Worm (Caenorhabditis elegans) whole organism, L4 larva: Measurements from ENCODE around the gene drr-1.

Experiments
- F10B5.3 ChIP-seq: sonication (generic microtip); optimal IDR thresholded peaks from 2 replicates; lab custom pipeline; 2016; ENCODE audit warnings: mild to moderate bottlenecking, missing genetic modification characterization, missing compliant biosample characterization
- F49E8.2 ChIP-seq: sonication (generic microtip); optimal IDR thresholded peaks from 2 replicates; lab custom pipeline; 2016; ENCODE audit warnings: missing compliant biosample characterization, mild to moderate bottlenecking, missing genetic modification characterization, borderline replicate concordance
- R02D3.7 ChIP-seq: fragments of 150-350 bp; sonication (generic microtip); optimal IDR thresholded peaks from 3 replicates; lab custom pipeline; 2014; ENCODE audit warnings: missing biosample characterization, missing genetic modification characterization
- T26A8.4 ChIP-seq: fragments of 200-800 bp; sonication (Bioruptor generic); IDR thresholded peaks from 2 replicates; pipeline ENCODE4 v1.3.6; 2022; ENCODE audit warnings: missing genetic modification characterization, missing compliant biosample characterization
- Y5F2A.4 ChIP-seq: fragments of 200-800 bp; sonication (Bioruptor generic); optimal IDR thresholded peaks from 2 replicates; lab custom pipeline; 2018; ENCODE audit warnings: mild to moderate bottlenecking, missing genetic modification characterization, missing compliant biosample characterization
- ZK546.5 ChIP-seq, 2 experiments: sonication (generic microtip); optimal IDR thresholded peaks; 2 replicates each; lab custom pipeline; 2017; ENCODE audit warnings: missing biosample characterization in 2 of 2, missing genetic modification characterization in 2 of 2
- ama-1 ChIP-seq: fragments of 150-350 bp; optimal IDR thresholded peaks from 2 replicates; lab custom pipeline; 2014; ENCODE audit warnings: inconsistent platforms, mixed read lengths
- ceh-32 ChIP-seq: sonication (generic microtip); optimal IDR thresholded peaks from 2 replicates; lab custom pipeline; 2016; ENCODE audit warnings: mild to moderate bottlenecking, missing genetic modification characterization, missing compliant biosample characterization; ENCODE audit not compliant: poor library complexity
- ceh-44 ChIP-seq: fragments of 200-800 bp; sonication (Bioruptor generic); IDR thresholded peaks from 2 replicates; pipeline ENCODE4 v1.3.6; 2022; ENCODE audit warnings: missing genetic modification reagents, missing genetic modification characterization, missing compliant biosample characterization
- ces-1 ChIP-seq: fragments of 150-350 bp; sonication (generic microtip); optimal IDR thresholded peaks from 4 replicates; lab custom pipeline; 2014; ENCODE audit warnings: missing biosample characterization, missing genetic modification reagents, missing genetic modification characterization
- daf-19 ChIP-seq: fragments of 200-800 bp; sonication (Bioruptor generic); conservative IDR thresholded peaks from 2 replicates; pipeline ENCODE4 v1.3.6; 2022; ENCODE audit warnings: missing genetic modification characterization, missing compliant biosample characterization
- dpl-1 ChIP-seq: fragments of 150-350 bp; optimal IDR thresholded peaks from 2 replicates; lab custom pipeline; 2014; ENCODE audit warnings: missing biosample characterization, missing genetic modification reagents, missing genetic modification characterization
- egl-27 ChIP-seq: sonication (generic microtip); optimal IDR thresholded peaks from 3 replicates; lab custom pipeline; 2017; ENCODE audit warnings: missing biosample characterization, missing genetic modification reagents, missing genetic modification characterization
- gei-8 ChIP-seq: fragments of 200-800 bp; sonication (Bioruptor generic); optimal IDR thresholded peaks from 2 replicates; lab custom pipeline; 2018; ENCODE audit warnings: mild to moderate bottlenecking, missing genetic modification characterization, missing compliant biosample characterization
- hmg-1.1 ChIP-seq: fragments of 200-800 bp; sonication (Bioruptor generic); IDR thresholded peaks from 2 replicates; pipeline ENCODE4 v1.3.6; 2022; ENCODE audit warnings: missing genetic modification reagents, missing genetic modification characterization, missing compliant biosample characterization
- lin-1 ChIP-seq: fragments of 200-800 bp; sonication (Bioruptor generic); IDR thresholded peaks from 2 replicates; pipeline ENCODE4 v1.3.6; 2022; ENCODE audit warnings: missing genetic modification reagents, missing genetic modification characterization, missing compliant biosample characterization
- lin-13 ChIP-seq: fragments of 150-350 bp; optimal IDR thresholded peaks from 2 replicates; lab custom pipeline; 2014; ENCODE audit warnings: missing biosample characterization, missing genetic modification reagents, missing genetic modification characterization
- lin-38 ChIP-seq: fragments of 200-800 bp; sonication (Bioruptor generic); IDR thresholded peaks from 2 replicates; pipeline ENCODE4 v1.3.6; 2022; ENCODE audit warnings: missing genetic modification reagents, missing genetic modification characterization, missing compliant biosample characterization
- madf-5 ChIP-seq, 2 experiments: fragments of 200-800 bp; sonication (Bioruptor generic); IDR thresholded peaks; 2 replicates each; pipeline ENCODE4 v1.3.6; 2022; ENCODE audit warnings: missing compliant biosample characterization in 2 of 2, missing genetic modification characterization in 2 of 2
- mdl-1 ChIP-seq, 2 experiments: fragments of 150-350 bp in 1 of 2; sonication (generic microtip) in 1 of 2; optimal IDR thresholded peaks; 2 replicates each; lab custom pipeline; 2014 to 2017; ENCODE audit warnings: missing biosample characterization in 2 of 2, missing genetic modification characterization in 2 of 2
- mdt-29 ChIP-seq: fragments of 200-800 bp; sonication (Bioruptor generic); IDR thresholded peaks from 2 replicates; pipeline ENCODE4 v1.3.6; 2022; ENCODE audit warnings: missing genetic modification reagents, missing genetic modification characterization, missing compliant biosample characterization
- mep-1 ChIP-seq: fragments of 150-350 bp; sonication (generic microtip); optimal IDR thresholded peaks from 3 replicates; lab custom pipeline; 2014; ENCODE audit warnings: missing biosample characterization, missing genetic modification characterization
- mxl-3 ChIP-seq: fragments of 200-800 bp; sonication (Bioruptor generic); optimal IDR thresholded peaks from 2 replicates; lab custom pipeline; 2018; ENCODE audit warnings: mild to moderate bottlenecking, missing genetic modification characterization, missing compliant biosample characterization
- nhr-28 ChIP-seq: fragments of 150-350 bp; optimal IDR thresholded peaks from 2 replicates; lab custom pipeline; 2014; ENCODE audit warnings: missing biosample characterization, missing genetic modification characterization
- nhr-42 ChIP-seq: fragments of 200-800 bp; sonication (Bioruptor generic); IDR thresholded peaks from 2 replicates; pipeline ENCODE4 v1.3.6; 2022; ENCODE audit warnings: missing genetic modification characterization, missing compliant biosample characterization
- pha-4 ChIP-seq, 2 experiments: fragments of 150-350 bp in 1 of 2; fragments of 200-800 bp in 1 of 2; sonication (Bioruptor generic) in 1 of 2; IDR thresholded peaks in 1 of 2; optimal IDR thresholded peaks in 1 of 2; 2 replicates each; pipeline versions ENCODE4 v1.3.6 to Lab custom; 2014 to 2022; ENCODE audit warnings: missing genetic modification characterization in 2 of 2, missing genetic modification reagents in 2 of 2, missing biosample characterization in 1 of 2, missing compliant biosample characterization in 1 of 2
- php-3 ChIP-seq: fragments of 200-800 bp; sonication (Bioruptor generic); IDR thresholded peaks from 2 replicates; pipeline ENCODE4 v1.3.6; 2022; ENCODE audit warnings: missing genetic modification reagents, missing genetic modification characterization, missing compliant biosample characterization
- saeg-2 ChIP-seq: fragments of 200-800 bp; sonication (Bioruptor generic); IDR thresholded peaks from 2 replicates; pipeline ENCODE4 v1.3.6; 2022; ENCODE audit warnings: missing genetic modification reagents, missing genetic modification characterization, missing compliant biosample characterization
- set-16 ChIP-seq: fragments of 200-800 bp; sonication (Bioruptor generic); IDR thresholded peaks from 2 replicates; pipeline ENCODE4 v1.3.6; 2022; ENCODE audit warnings: missing genetic modification reagents, missing genetic modification characterization, missing compliant biosample characterization
- skn-1 ChIP-seq: fragments of 150-350 bp; optimal IDR thresholded peaks from 2 replicates; lab custom pipeline; 2014; ENCODE audit warnings: missing biosample characterization, missing genetic modification characterization
- snpc-4 ChIP-seq: fragments of 150-350 bp; optimal IDR thresholded peaks from 2 replicates; lab custom pipeline; 2014; ENCODE audit warnings: missing biosample characterization, missing genetic modification characterization
- spr-1 ChIP-seq: sonication (generic microtip); optimal IDR thresholded peaks from 2 replicates; lab custom pipeline; 2016; ENCODE audit warnings: mild to moderate bottlenecking, missing genetic modification characterization, missing compliant biosample characterization
- tag-97 ChIP-seq: fragments of 200-800 bp; sonication (Bioruptor generic); IDR thresholded peaks from 2 replicates; pipeline ENCODE4 v1.3.6; 2022; ENCODE audit warnings: missing genetic modification characterization, missing compliant biosample characterization
- unc-130 ChIP-seq: sonication (generic microtip); optimal IDR thresholded peaks from 2 replicates; lab custom pipeline; 2016; ENCODE audit warnings: missing genetic modification reagents, missing genetic modification characterization, missing compliant biosample characterization
- unc-62 ChIP-seq, 3 experiments: fragments of 150-350 bp in 1 of 3; sonication (generic microtip); optimal IDR thresholded peaks in 2 of 3; peaks in 1 of 3; 1 replicate in 1 of 3; 2 replicates in 2 of 3; lab custom pipeline; 2014 to 2017; ENCODE audit warnings: missing biosample characterization in 3 of 3, missing genetic modification characterization in 3 of 3, missing genetic modification reagents in 3 of 3, missing genotype in 1 of 3
- zag-1 ChIP-seq: fragments of 150-350 bp; optimal IDR thresholded peaks from 2 replicates; lab custom pipeline; 2014; ENCODE audit warnings: missing biosample characterization, missing genetic modification characterization
- ztf-11 ChIP-seq: fragments of 150-350 bp; optimal IDR thresholded peaks from 2 replicates; lab custom pipeline; 2014; ENCODE audit warnings: missing biosample characterization, missing genetic modification characterization

drr-1 gene

DNA sequence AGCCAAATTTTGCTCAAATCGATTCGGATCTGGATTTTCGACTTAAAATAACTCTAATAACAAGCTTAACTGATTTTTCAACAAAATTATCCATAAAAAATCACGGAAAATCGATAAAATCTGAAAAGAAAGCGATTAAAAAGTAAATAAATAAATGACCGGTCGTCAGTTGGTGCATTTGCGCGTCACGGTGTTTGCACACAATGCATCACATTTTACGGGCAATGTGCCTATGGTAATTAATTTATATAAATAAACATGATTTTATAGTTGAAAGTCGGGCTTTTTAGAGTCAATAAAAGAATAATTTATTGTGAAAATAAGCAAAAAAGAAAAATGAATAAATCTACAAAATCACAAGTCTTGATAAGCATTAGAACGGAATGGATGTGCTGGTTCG, 938 bp downstream of the drr-1 start (continued):
- no peak for TF ChIP-seq snpc-4 (tag; lab: Kevin White, UChicago)
- no peak for TF ChIP-seq ceh-32 (tag; lab: Kevin White, UChicago)
- TF ChIP-seq lin-13 (GFP tag; lab: Kevin White, UChicago): no peak
- peak; percentile 26 for TF ChIP-seq nhr-28 (tag; lab: Kevin White, UChicago)
- TF ChIP-seq lin-38: peak; percentile 51
- TF ChIP-seq mep-1 (tag; lab: Kevin White, UChicago): peak; percentile 22
- peak; percentile 20; the same call in 1 of the 2 replicates for TF ChIP-seq pha-4 (GFP tag; IDR thresholded peaks at IDR 0.05; lab: Robert Waterston, UW)
- peak; percentile 49 for TF ChIP-seq pha-4 (tag; optimal IDR thresholded peaks at IDR 0.05; lab: Kevin White, UChicago)
- no peak for TF ChIP-seq unc-130
- no peak for TF ChIP-seq T26A8.4 (GFP tag; lab: Robert Waterston, UW)
- TF ChIP-seq hmg-1.1 (GFP tag; lab: Robert Waterston, UW): no peak
- TF ChIP-seq daf-19 (GFP tag; lab: Robert Waterston, UW): no peak
- no peak for TF ChIP-seq mxl-3 (GFP tag; lab: Kevin White, UChicago)
- no peak for TF ChIP-seq Y5F2A.4 (GFP tag; lab: Kevin White, UChicago)
- TF ChIP-seq F10B5.3 (tag; lab: Kevin White, UChicago): no peak
- peak; percentile 14; the same call in 1 of the 2 replicates for TF ChIP-seq php-3 (GFP tag; lab: Robert Waterston, UW)
- TF ChIP-seq R02D3.7: no peak
- TF ChIP-seq dpl-1 (GFP tag; lab: Kevin White, UChicago): peak; percentile 34
- no peak for TF ChIP-seq lin-1 (GFP tag; lab: Robert Waterston, UW)
- no peak for TF ChIP-seq egl-27
- TF ChIP-seq set-16 (GFP tag; lab: Robert Waterston, UW): no peak
- no peak for TF ChIP-seq tag-97
- TF ChIP-seq F49E8.2 (tag; lab: Kevin White, UChicago): no peak

DNA sequence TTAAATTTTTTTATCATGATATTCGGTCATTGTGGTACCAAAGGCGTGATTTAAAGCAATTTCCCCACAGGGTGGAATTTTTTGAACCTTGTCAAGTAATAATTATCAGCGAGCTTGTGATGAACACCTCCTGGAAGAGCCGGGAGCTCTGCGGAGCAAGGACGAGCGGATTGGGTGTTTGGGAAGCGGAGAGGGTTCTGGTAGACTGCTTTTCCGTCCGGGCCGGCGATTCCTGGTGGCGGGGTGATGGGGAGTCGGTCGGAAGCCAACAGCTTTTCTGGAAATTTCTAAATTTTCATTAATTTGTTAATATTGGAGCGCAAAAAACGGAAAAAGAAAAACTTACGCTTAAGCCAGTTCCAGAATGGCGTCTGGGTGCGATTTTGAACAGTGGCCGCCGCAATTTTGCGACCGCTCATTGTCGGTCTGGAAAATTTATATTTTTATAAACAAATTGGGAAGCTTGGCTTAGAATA, 1.5 kb downstream of the drr-1 start, which contains the start of gene ndua-7:
Gene ndua-7 (minus strand): TSS at position 426 of the 476 bp plus-strand sequence.
- TF ChIP-seq mdl-1 (tag; optimal IDR thresholded peaks at IDR 0.05; lab: Kevin White, UChicago) (no peak), spr-1 (tag; lab: Kevin White, UChicago) (no peak), madf-5 (GFP tag; IDR thresholded peaks at IDR 0.05; lab: Robert Waterston, UW) (no peak), lin-1 (GFP tag; lab: Robert Waterston, UW) (no peak), set-16 (GFP tag; lab: Robert Waterston, UW) (peak; percentile 88)

DNA sequence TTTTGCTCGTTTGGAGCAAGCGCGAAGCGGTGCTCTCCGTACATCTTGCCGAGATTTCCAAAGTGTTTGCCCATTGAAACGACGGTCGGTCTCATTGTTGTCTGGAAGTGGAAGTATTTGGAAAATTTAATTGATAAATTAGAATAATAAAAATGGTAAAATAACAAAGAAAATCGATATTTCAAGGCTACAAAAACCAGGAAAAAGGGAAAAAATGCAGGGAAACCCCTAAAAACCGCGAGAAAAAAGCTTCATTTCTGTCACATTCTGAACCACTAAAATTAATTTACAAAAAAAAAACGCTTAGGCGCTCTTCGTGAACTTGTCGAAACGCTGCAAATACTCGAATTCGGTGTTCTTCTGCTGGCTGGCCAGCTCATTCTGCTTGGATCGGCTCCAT, 2.8 kb downstream of the drr-1 start, which contains the start of gene F45H10.2:
Gene F45H10.2 (minus strand): TSS at position 101 of the 400 bp plus-strand sequence.
- no peak for TF ChIP-seq ztf-11 (tag; lab: Kevin White, UChicago)
- no peak for TF ChIP-seq gei-8
- TF ChIP-seq egl-27: no peak
- TF ChIP-seq ces-1 (GFP tag; lab: Kevin White, UChicago): no peak
- TF ChIP-seq lin-38: peak; percentile 30; the same call in 1 of the 2 replicates
- TF ChIP-seq ZK546.5 (tag; optimal IDR thresholded peaks at IDR 0.05; lab: Kevin White, UChicago): no peak
- no peak for TF ChIP-seq hmg-1.1 (GFP tag; lab: Robert Waterston, UW)
- TF ChIP-seq zag-1 (tag; lab: Kevin White, UChicago): no peak
- TF ChIP-seq mdt-29 (GFP tag; lab: Robert Waterston, UW): no peak
- TF ChIP-seq, all 104 proteins: peak for 1

DNA sequence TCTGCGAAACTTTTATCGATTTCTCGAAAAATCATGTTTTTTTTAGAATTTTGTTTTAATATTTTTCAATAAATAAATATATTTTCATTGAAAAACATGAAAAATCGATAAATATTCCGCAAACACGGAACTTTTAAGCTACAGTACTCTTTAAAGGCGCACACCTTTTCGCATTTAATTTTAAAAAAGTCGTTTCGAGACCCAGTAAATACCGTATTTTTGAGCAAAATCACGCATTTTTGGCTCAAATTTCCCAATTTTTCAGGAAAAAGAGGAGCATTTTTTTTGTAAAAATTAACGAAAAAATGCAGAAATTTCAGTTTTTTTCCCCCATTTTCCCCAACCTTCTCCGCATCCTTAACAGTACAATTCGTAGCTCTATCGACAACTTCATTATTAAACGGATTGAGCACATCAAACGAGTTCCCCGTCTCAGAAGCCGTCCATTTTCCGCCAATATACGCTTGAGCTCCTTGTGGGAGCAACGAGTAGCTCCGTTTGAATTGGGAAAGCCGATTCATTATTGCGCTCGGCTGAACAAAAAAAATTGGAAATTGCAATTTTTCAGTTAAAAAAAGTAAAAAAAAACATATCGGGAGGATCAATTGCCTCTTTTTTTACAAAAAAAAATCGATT, 4.3 kb downstream of the drr-1 start, which contains the start of gene alh-7:
Gene alh-7 (minus strand): TSS at position 533 of the 636 bp plus-strand sequence.
- TF ChIP-seq ama-1 (lab: Kevin White, UChicago) (peak; percentile 64), nhr-42 (GFP tag; lab: Robert Waterston, UW) (peak; percentile 60; the same call in 1 of the 2 replicates), ceh-44 (GFP tag; lab: Robert Waterston, UW) (no peak), unc-62 (GFP tag; optimal IDR thresholded peaks at IDR 0.05 in 1 of 2; lab: Kevin White, UChicago) (peak in 1 of 2 experiments; percentile 57), unc-62 (tag; optimal IDR thresholded peaks at IDR 0.05; lab: Kevin White, UChicago) (no peak), lin-38 (peak; percentile 32), Y5F2A.4 (GFP tag; lab: Kevin White, UChicago) (peak; percentile 33), saeg-2 (GFP tag; lab: Robert Waterston, UW) (no peak), skn-1 (tag; lab: Kevin White, UChicago) (no peak)
